Fruit fly (Drosophila melanogaster) whole organism, embryonic: Measurements from ENCODE around the gene CG5043.

ENCODE experiments used
- Aef1 ChIP-seq: fragments of 200-800 bp; sonication (Bioruptor generic); IDR thresholded peaks from 3 replicates; pipeline ENCODE4 v1.3.6; 2022; ENCODE audit warnings: missing biosample characterization, missing genetic modification characterization
- B-H2 ChIP-seq: fragments of 200-800 bp; sonication (Bioruptor generic); optimal IDR thresholded peaks from 2 replicates; lab custom pipeline; 2018; ENCODE audit warnings: missing biosample characterization, mild to moderate bottlenecking, missing genetic modification characterization
- CG10366 ChIP-seq: fragments of 200-800 bp; sonication (Bioruptor generic); IDR thresholded peaks from 2 replicates; pipeline ENCODE4 v1.3.6; 2022; ENCODE audit warnings: missing biosample characterization, missing genetic modification characterization
- CG10979 ChIP-seq: fragments of 200-800 bp; sonication (Bioruptor generic); optimal IDR thresholded peaks from 2 replicates; lab custom pipeline; 2018; ENCODE audit warnings: missing biosample characterization, mild to moderate bottlenecking, missing genetic modification characterization, moderate library complexity
- CG12104 ChIP-seq: fragments of 200-800 bp; sonication (Bioruptor generic); optimal IDR thresholded peaks from 3 replicates; lab custom pipeline; 2016; ENCODE audit warnings: missing biosample characterization, missing genetic modification characterization
- CG12299 ChIP-seq: fragments of 200-800 bp; sonication (Bioruptor generic); optimal IDR thresholded peaks from 2 replicates; lab custom pipeline; 2018; ENCODE audit warnings: missing biosample characterization, mild to moderate bottlenecking, missing genetic modification characterization
- CG12769 ChIP-seq: fragments of 200-800 bp; sonication (Bioruptor generic); optimal IDR thresholded peaks from 2 replicates; lab custom pipeline; 2019; ENCODE audit warnings: missing biosample characterization, mild to moderate bottlenecking, missing genetic modification characterization, moderate library complexity
- CG13775 ChIP-seq: fragments of 200-800 bp; sonication (Bioruptor generic); optimal IDR thresholded peaks from 3 replicates; lab custom pipeline; 2017; ENCODE audit warnings: missing biosample characterization, mild to moderate bottlenecking, missing genetic modification characterization
- CG14965 ChIP-seq: fragments of 200-800 bp; sonication (Bioruptor generic); optimal IDR thresholded peaks from 2 replicates; lab custom pipeline; 2016; ENCODE audit warnings: missing biosample characterization, missing genetic modification characterization, borderline replicate concordance
- CG17186 ChIP-seq: fragments of 200-800 bp; sonication (Bioruptor generic); optimal IDR thresholded peaks from 3 replicates; lab custom pipeline; 2017; ENCODE audit warnings: missing biosample characterization, missing genetic modification reagents, missing genetic modification characterization
- CG17328 ChIP-seq: fragments of 200-800 bp; sonication (Bioruptor generic); IDR thresholded peaks from 2 replicates; pipeline ENCODE4 v1.3.6; 2022; ENCODE audit warnings: missing biosample characterization, missing genetic modification characterization
- CG17568 ChIP-seq: fragments of 200-800 bp; sonication (Bioruptor generic); optimal IDR thresholded peaks from 2 replicates; lab custom pipeline; 2018; ENCODE audit warnings: missing biosample characterization, mild to moderate bottlenecking, missing genetic modification characterization, moderate library complexity
- CG1832 ChIP-seq: fragments of 200-800 bp; sonication (Bioruptor generic); optimal IDR thresholded peaks from 2 replicates; lab custom pipeline; 2017; ENCODE audit warnings: missing biosample characterization, mild to moderate bottlenecking, missing genetic modification characterization, inconsistent platforms
- CG18764 ChIP-seq: fragments of 200-800 bp; sonication (Bioruptor generic); optimal IDR thresholded peaks from 3 replicates; lab custom pipeline; 2016; ENCODE audit warnings: missing biosample characterization, missing genetic modification characterization
- CG31224 ChIP-seq: fragments of 200-800 bp; sonication (Bioruptor generic); IDR thresholded peaks from 2 replicates; pipeline ENCODE4 v1.3.6; 2022; ENCODE audit warnings: missing biosample characterization, missing genetic modification characterization
- CG31365 ChIP-seq: fragments of 200-800 bp; sonication (Bioruptor generic); optimal IDR thresholded peaks from 2 replicates; lab custom pipeline; 2018; ENCODE audit warnings: missing biosample characterization, mild to moderate bottlenecking, missing genetic modification characterization
- CG3163 ChIP-seq: fragments of 200-800 bp; sonication (Bioruptor generic); optimal IDR thresholded peaks from 3 replicates; lab custom pipeline; 2016; ENCODE audit warnings: missing biosample characterization, missing genetic modification characterization
- CG34422 ChIP-seq: fragments of 200-800 bp; sonication (Bioruptor generic); IDR thresholded peaks from 3 replicates; pipeline ENCODE4 v1.3.6; 2022; ENCODE audit warnings: missing biosample characterization, missing genetic modification characterization
- CG7271 ChIP-seq: fragments of 200-800 bp; sonication (Bioruptor generic); optimal IDR thresholded peaks from 2 replicates; lab custom pipeline; 2018; ENCODE audit warnings: missing biosample characterization, mild to moderate bottlenecking, missing genetic modification characterization, moderate library complexity
- CG7745 ChIP-seq: fragments of 200-800 bp; sonication (Bioruptor generic); optimal IDR thresholded peaks from 2 replicates; lab custom pipeline; 2018; ENCODE audit warnings: missing biosample characterization, mild to moderate bottlenecking, missing genetic modification characterization, moderate library complexity
- CG7786 ChIP-seq: fragments of 200-800 bp; sonication (Bioruptor generic); optimal IDR thresholded peaks from 2 replicates; lab custom pipeline; 2016; ENCODE audit warnings: missing biosample characterization, missing genetic modification characterization
- CG9609 ChIP-seq: fragments of 200-800 bp; sonication (Bioruptor generic); optimal IDR thresholded peaks from 3 replicates; lab custom pipeline; 2016; ENCODE audit warnings: missing biosample characterization, missing genetic modification characterization
- CG9876 ChIP-seq: fragments of 200-800 bp; sonication (Bioruptor generic); optimal IDR thresholded peaks from 2 replicates; lab custom pipeline; 2016; ENCODE audit warnings: missing biosample characterization, missing genetic modification characterization
- CTCF ChIP-seq: fragments of 200-800 bp; sonication (Bioruptor generic); optimal IDR thresholded peaks from 2 replicates; lab custom pipeline; 2017; ENCODE audit warnings: missing biosample characterization, mild to moderate bottlenecking, missing genetic modification characterization, moderate library complexity
- CrebB ChIP-seq: fragments of 200-800 bp; sonication (Bioruptor generic); optimal IDR thresholded peaks from 3 replicates; lab custom pipeline; 2018; ENCODE audit warnings: missing biosample characterization, mild to moderate bottlenecking, missing genetic modification characterization
- HHEX ChIP-seq: fragments of 200-800 bp; sonication (Bioruptor generic); optimal IDR thresholded peaks from 3 replicates; lab custom pipeline; 2017; ENCODE audit warnings: missing biosample characterization, mild to moderate bottlenecking, missing genetic modification characterization, missing genetic modification reagents
- Opbp ChIP-seq: fragments of 200-800 bp; sonication (Bioruptor generic); IDR thresholded peaks from 3 replicates; pipeline ENCODE4 v1.3.6; 2022; ENCODE audit warnings: missing biosample characterization, missing genetic modification characterization; ENCODE audit not compliant: partially characterized antibody
- Spps ChIP-seq: fragments of 200-800 bp; sonication (Bioruptor generic); optimal IDR thresholded peaks from 2 replicates; lab custom pipeline; 2018; ENCODE audit warnings: missing biosample characterization, mild to moderate bottlenecking, missing genetic modification characterization
- Taf1 ChIP-seq: fragments of 200-800 bp; sonication (Bioruptor generic); IDR thresholded peaks from 2 replicates; pipeline ENCODE4 v1.3.6; 2022; ENCODE audit warnings: missing biosample characterization, missing genetic modification characterization
- Vsx1 ChIP-seq: fragments of 200-800 bp; sonication (Bioruptor generic); optimal IDR thresholded peaks from 2 replicates; lab custom pipeline; 2017; ENCODE audit warnings: missing biosample characterization, mild to moderate bottlenecking, missing genetic modification characterization, missing genetic modification reagents
- Xbp1 ChIP-seq: fragments of 200-800 bp; sonication (Bioruptor generic); optimal IDR thresholded peaks from 3 replicates; lab custom pipeline; 2016; ENCODE audit warnings: missing biosample characterization, mild to moderate bottlenecking, missing genetic modification characterization
- ab ChIP-seq: fragments of 200-800 bp; sonication (Bioruptor generic); optimal IDR thresholded peaks from 2 replicates; lab custom pipeline; 2016; ENCODE audit warnings: missing biosample characterization, missing genetic modification characterization
- ato ChIP-seq: fragments of 200-800 bp; sonication (Bioruptor generic); IDR thresholded peaks from 2 replicates; pipeline ENCODE4 v1.3.6; 2022; ENCODE audit warnings: missing biosample characterization, missing genetic modification characterization; ENCODE audit not compliant: partially characterized antibody
- bowl ChIP-seq: fragments of 200-800 bp; sonication (Bioruptor generic); IDR thresholded peaks from 2 replicates; pipeline ENCODE4 v1.3.6; 2022; ENCODE audit warnings: missing biosample characterization, missing genetic modification characterization
- cato ChIP-seq: fragments of 200-800 bp; sonication (Bioruptor generic); optimal IDR thresholded peaks from 2 replicates; lab custom pipeline; 2016; ENCODE audit warnings: missing biosample characterization, missing genetic modification characterization, borderline replicate concordance
- chn ChIP-seq: fragments of 200-800 bp; sonication (Bioruptor generic); optimal IDR thresholded peaks from 2 replicates; lab custom pipeline; 2016; ENCODE audit warnings: missing biosample characterization, missing genetic modification characterization
- dati ChIP-seq: fragments of 200-800 bp; sonication (Bioruptor generic); IDR thresholded peaks from 2 replicates; pipeline ENCODE4 v1.3.6; 2022; ENCODE audit warnings: missing biosample characterization, missing genetic modification characterization
- emc ChIP-seq: fragments of 200-800 bp; sonication (Bioruptor generic); optimal IDR thresholded peaks from 2 replicates; lab custom pipeline; 2016; ENCODE audit warnings: missing biosample characterization, missing genetic modification characterization
- klu ChIP-seq: fragments of 200-800 bp; sonication (Bioruptor generic); IDR thresholded peaks from 2 replicates; pipeline ENCODE4 v1.3.6; 2022; ENCODE audit warnings: missing biosample characterization, missing genetic modification characterization
- lov ChIP-seq, 2 experiments: fragments of 200-800 bp in 1 of 2; fragments of >200 bp in 1 of 2; sonication (Bioruptor generic) in 1 of 2; IDR thresholded peaks in 1 of 2; optimal IDR thresholded peaks in 1 of 2; 2 replicates in 1 of 2; 3 replicates in 1 of 2; pipeline versions ENCODE4 v1.3.6 to Lab custom; 2017 to 2022; ENCODE audit warnings: missing biosample characterization in 1 of 2, missing genetic modification characterization in 1 of 2
- otp ChIP-seq: fragments of 200-800 bp; sonication (Bioruptor generic); IDR thresholded peaks from 3 replicates; pipeline ENCODE4, ENCODE4 v1.3.6; 2022; ENCODE audit warnings: missing biosample characterization, missing genetic modification characterization
- psq ChIP-seq: fragments of 200-800 bp; sonication (Bioruptor generic); optimal IDR thresholded peaks from 2 replicates; lab custom pipeline; 2017; ENCODE audit warnings: missing biosample characterization, missing genetic modification characterization
- slp2 ChIP-seq: fragments of 200-800 bp; sonication (Bioruptor generic); optimal IDR thresholded peaks from 2 replicates; lab custom pipeline; 2016; ENCODE audit warnings: missing biosample characterization, missing genetic modification characterization
- tll ChIP-seq, 2 experiments: fragments of 200-800 bp in 1 of 2; fragments of >200 bp in 1 of 2; sonication (Bioruptor generic) in 1 of 2; optimal IDR thresholded peaks; 2 replicates each; lab custom pipeline; 2017 to 2019; ENCODE audit warnings: missing biosample characterization in 2 of 2, missing genetic modification characterization in 2 of 2, mild to moderate bottlenecking in 1 of 2, moderate library complexity in 1 of 2
- unc-4 ChIP-seq: fragments of 200-800 bp; sonication (Bioruptor generic); IDR thresholded peaks from 2 replicates; pipeline ENCODE4 v1.3.6; 2022; ENCODE audit warnings: missing biosample characterization, missing genetic modification characterization; ENCODE audit not compliant: partially characterized antibody
- vfl ChIP-seq: fragments of 200-800 bp; sonication (Bioruptor generic); optimal IDR thresholded peaks from 2 replicates; lab custom pipeline; 2016; ENCODE audit warnings: missing biosample characterization, missing genetic modification characterization
- vnd ChIP-seq: fragments of 200-800 bp; sonication (Bioruptor generic); IDR thresholded peaks from 3 replicates; pipeline ENCODE4 v1.3.6; 2022; ENCODE audit warnings: missing biosample characterization, missing genetic modification characterization; ENCODE audit not compliant: partially characterized antibody
- z ChIP-seq: fragments of 200-800 bp; sonication (Bioruptor generic); IDR thresholded peaks from 3 replicates; pipeline ENCODE4 v1.3.6; 2022; ENCODE audit warnings: missing biosample characterization, missing genetic modification characterization

The CG5043 gene

dm6 chr2L:17465915-17466677 lies 32.4 kb downstream of the CG5043 start (continued):
- TF ChIP-seq CG18764 (peak; percentile 68), CG7271 (peak; percentile 62), Vsx1 (GFP tag; lab: Kevin White, UChicago) (peak; percentile 59), CG17328 (GFP tag; lab: Robert Waterston, UW) (peak; percentile 86; the same call in 1 of the 2 replicates), CG10979 (tag; lab: Kevin White, UChicago) (peak; percentile 89), chn (GFP tag; lab: Kevin White, UChicago) (peak; percentile 60), Aef1 (GFP tag; lab: Robert Waterston, UW) (peak; percentile 70; the same call in 2 of the 3 replicates), z (GFP tag; lab: Robert Waterston, UW) (no peak), CG12769 (tag; lab: Kevin White, UChicago) (peak; percentile 86), ato (no peak), lov (optimal IDR thresholded peaks at IDR 0.05; lab: Kevin White, UChicago) (no peak), lov (GFP tag; IDR thresholded peaks at IDR 0.05; lab: Robert Waterston, UW) (peak; percentile 71; the same call in 2 of the 3 replicates), CG31224 (GFP tag; lab: Robert Waterston, UW) (peak; percentile 45; the same call in 1 of the 2 replicates), klu (GFP tag; lab: Robert Waterston, UW) (peak; percentile 52; the same call in 1 of the 2 replicates), Spps (peak; percentile 61), cato (peak; percentile 70), Taf1 (GFP tag; lab: Robert Waterston, UW) (peak; percentile 61; the same call in 1 of the 2 replicates), CG7786 (peak; percentile 78), emc (GFP tag; lab: Kevin White, UChicago) (peak; percentile 69), CG12104 (GFP tag; lab: Kevin White, UChicago) (peak; percentile 66), B-H2 (GFP tag; lab: Kevin White, UChicago) (peak; percentile 22), CG17186 (GFP tag; lab: Kevin White, UChicago) (peak; percentile 37), CG3163 (GFP tag; lab: Kevin White, UChicago) (peak; percentile 34), CTCF (GFP tag; lab: Kevin White, UChicago) (peak; percentile 85), CG9876 (peak; percentile 74), CG14965 (GFP tag; lab: Kevin White, UChicago) (peak; percentile 21), unc-4 (GFP tag; lab: Robert Waterston, UW) (no peak), CrebB (peak; percentile 75), bowl (GFP tag; lab: Robert Waterston, UW) (peak; percentile 66; the same call in 1 of the 2 replicates), Xbp1 (GFP tag; lab: Kevin White, UChicago) (peak; percentile 78), Opbp (GFP tag; lab: Robert Waterston, UW) (no peak), vnd (no peak), CG7745 (tag; lab: Kevin White, UChicago) (no peak), CG17568 (peak; percentile 68), CG1832 (GFP tag; lab: Kevin White, UChicago) (no peak), CG9609 (GFP tag; lab: Kevin White, UChicago) (peak; percentile 84), CG31365 (tag; lab: Kevin White, UChicago) (peak; percentile 17), CG13775 (GFP tag; lab: Kevin White, UChicago) (peak; percentile 73), psq (GFP tag; lab: Kevin White, UChicago) (no peak), ab (GFP tag; lab: Kevin White, UChicago) (no peak), tll (GFP tag; optimal IDR thresholded peaks at IDR 0.05; lab: Kevin White, UChicago) (no peak), CG10366 (GFP tag; lab: Robert Waterston, UW) (peak; percentile 74), HHEX (peak; percentile 70), CG12299 (tag; lab: Kevin White, UChicago) (peak; percentile 71), slp2 (GFP tag; lab: Kevin White, UChicago) (peak; percentile 69), CG34422 (GFP tag; lab: Robert Waterston, UW) (peak; percentile 75), vfl (GFP tag; lab: Kevin White, UChicago) (no peak), dati (GFP tag; lab: Robert Waterston, UW) (peak; percentile 38; the same call in 1 of the 2 replicates), otp (GFP tag; lab: Robert Waterston, UW) (peak; percentile 41; the same call in 1 of the 3 replicates)
